Worm (Caenorhabditis elegans) whole organism, L2 larva: ENCODE measurements around the gene sftb-6.

Source experiments
- C34F6.9 ChIP-seq: fragments of 150-350 bp; optimal IDR thresholded peaks from 2 replicates; lab custom pipeline; 2014; ENCODE audit warnings: missing biosample characterization, missing genetic modification characterization
- F13H6.1 ChIP-seq: sonication (generic microtip); optimal IDR thresholded peaks from 2 replicates; lab custom pipeline; 2016; ENCODE audit warnings: missing genetic modification characterization, missing compliant biosample characterization
- R02D3.7 ChIP-seq: fragments of 150-350 bp; optimal IDR thresholded peaks from 2 replicates; lab custom pipeline; 2014; ENCODE audit warnings: missing biosample characterization, missing genetic modification characterization
- Y55F3AM.14 ChIP-seq: fragments of 200-800 bp; sonication (Bioruptor generic); optimal IDR thresholded peaks from 2 replicates; lab custom pipeline; 2018; ENCODE audit warnings: mild to moderate bottlenecking, missing genetic modification characterization, missing compliant biosample characterization
- ZK546.5 ChIP-seq: sonication (generic microtip); optimal IDR thresholded peaks from 2 replicates; lab custom pipeline; 2017; ENCODE audit warnings: missing biosample characterization, missing genetic modification characterization
- alr-1 ChIP-seq: fragments of 150-350 bp; optimal IDR thresholded peaks from 2 replicates; lab custom pipeline; 2014; ENCODE audit warnings: missing biosample characterization, missing genetic modification characterization
- aly-2 ChIP-seq: fragments of 150-350 bp; optimal IDR thresholded peaks from 2 replicates; lab custom pipeline; 2014; ENCODE audit warnings: missing biosample characterization, missing genetic modification characterization
- ama-1 ChIP-seq: fragments of 150-350 bp; optimal IDR thresholded peaks from 2 replicates; lab custom pipeline; 2018; ENCODE audit warnings: inconsistent platforms
- blmp-1 ChIP-seq: sonication (generic microtip); optimal IDR thresholded peaks from 2 replicates; lab custom pipeline; 2017; ENCODE audit warnings: missing genetic modification characterization, mild to moderate bottlenecking, missing compliant biosample characterization, antibody characterized with exemption, moderate library complexity; ENCODE audit not compliant: insufficient read depth
- ceh-16 ChIP-seq: fragments of 150-350 bp; optimal IDR thresholded peaks from 2 replicates; lab custom pipeline; 2014; ENCODE audit warnings: missing biosample characterization, missing genetic modification characterization
- crh-2 ChIP-seq: sonication (generic microtip); optimal IDR thresholded peaks from 2 replicates; lab custom pipeline; 2017; ENCODE audit warnings: missing biosample characterization, missing genetic modification characterization
- dmd-4 ChIP-seq: sonication (generic microtip); optimal IDR thresholded peaks from 2 replicates; lab custom pipeline; 2017; ENCODE audit warnings: missing biosample characterization, missing genetic modification characterization
- egl-27 ChIP-seq: sonication (generic microtip); optimal IDR thresholded peaks from 3 replicates; lab custom pipeline; 2017; ENCODE audit warnings: missing biosample characterization, missing genetic modification reagents, missing genetic modification characterization
- elt-1 ChIP-seq: fragments of 150-350 bp; optimal IDR thresholded peaks from 2 replicates; lab custom pipeline; 2014; ENCODE audit warnings: missing biosample characterization, missing genetic modification characterization
- fos-1 ChIP-seq: fragments of 150-350 bp; optimal IDR thresholded peaks from 2 replicates; lab custom pipeline; 2014; ENCODE audit warnings: missing biosample characterization, missing genetic modification characterization
- lin-11 ChIP-seq: fragments of 150-350 bp; sonication (generic microtip); optimal IDR thresholded peaks from 2 replicates; lab custom pipeline; 2014; ENCODE audit warnings: missing biosample characterization, missing genetic modification characterization, inconsistent platforms, mixed read lengths
- lin-13 ChIP-seq: fragments of 150-350 bp; optimal IDR thresholded peaks from 2 replicates; lab custom pipeline; 2014; ENCODE audit warnings: missing biosample characterization, missing genetic modification reagents, missing genetic modification characterization
- lin-39 ChIP-seq: fragments of 150-350 bp; optimal IDR thresholded peaks from 2 replicates; lab custom pipeline; 2014; ENCODE audit warnings: missing biosample characterization, missing genetic modification reagents, missing genetic modification characterization
- mab-5 ChIP-seq: fragments of 150-350 bp; optimal IDR thresholded peaks from 2 replicates; lab custom pipeline; 2014; ENCODE audit warnings: missing biosample characterization, missing genetic modification characterization
- mbf-1 ChIP-seq: sonication (generic microtip); optimal IDR thresholded peaks from 2 replicates; lab custom pipeline; 2017; ENCODE audit warnings: missing biosample characterization, missing genetic modification characterization
- mdl-1 ChIP-seq, 2 experiments: fragments of 150-350 bp in 1 of 2; sonication (generic microtip) in 1 of 2; optimal IDR thresholded peaks; 2 replicates each; lab custom pipeline; 2017; ENCODE audit warnings: missing biosample characterization in 2 of 2, missing genetic modification characterization in 2 of 2
- nhr-10 ChIP-seq: sonication (generic microtip); optimal IDR thresholded peaks from 2 replicates; lab custom pipeline; 2017; ENCODE audit warnings: missing biosample characterization, missing genetic modification characterization
- nhr-12 ChIP-seq: fragments of 150-350 bp; optimal IDR thresholded peaks from 2 replicates; lab custom pipeline; 2014; ENCODE audit warnings: missing biosample characterization, missing genetic modification characterization
- nhr-129 ChIP-seq: fragments of 150-350 bp; optimal IDR thresholded peaks from 2 replicates; lab custom pipeline; 2014; ENCODE audit warnings: missing biosample characterization, missing genetic modification characterization
- nhr-21 ChIP-seq: fragments of 150-350 bp; optimal IDR thresholded peaks from 2 replicates; lab custom pipeline; 2014; ENCODE audit warnings: missing biosample characterization, missing genetic modification characterization
- nhr-23 ChIP-seq: fragments of 150-350 bp; optimal IDR thresholded peaks from 2 replicates; lab custom pipeline; 2014; ENCODE audit warnings: missing biosample characterization, missing genetic modification reagents, missing genetic modification characterization
- nhr-237 ChIP-seq: fragments of 150-350 bp; optimal IDR thresholded peaks from 2 replicates; lab custom pipeline; 2014; ENCODE audit warnings: missing biosample characterization, missing genetic modification characterization
- nhr-25 ChIP-seq: fragments of 150-350 bp; sonication (generic microtip); optimal IDR thresholded peaks from 3 replicates; lab custom pipeline; 2014; ENCODE audit warnings: missing biosample characterization, missing genetic modification characterization
- nhr-77 ChIP-seq: fragments of 150-350 bp; optimal IDR thresholded peaks from 2 replicates; lab custom pipeline; 2014; ENCODE audit warnings: missing biosample characterization, missing genetic modification characterization
- peb-1 ChIP-seq: fragments of 150-350 bp; optimal IDR thresholded peaks from 2 replicates; lab custom pipeline; 2014; ENCODE audit warnings: missing biosample characterization, missing genetic modification characterization
- sem-4 ChIP-seq: fragments of 150-350 bp; optimal IDR thresholded peaks from 2 replicates; lab custom pipeline; 2014; ENCODE audit warnings: missing biosample characterization, missing genetic modification reagents, missing genetic modification characterization
- skn-1 ChIP-seq: sonication (generic microtip); optimal IDR thresholded peaks from 2 replicates; lab custom pipeline; 2017; ENCODE audit warnings: missing biosample characterization, missing genetic modification characterization
- sma-3 ChIP-seq: sonication (generic microtip); optimal IDR thresholded peaks from 2 replicates; lab custom pipeline; 2016; ENCODE audit warnings: missing genetic modification reagents, missing genetic modification characterization, missing compliant biosample characterization
- sma-9 ChIP-seq, 2 experiments: fragments of 150-350 bp in 1 of 2; sonication (generic microtip) in 1 of 2; optimal IDR thresholded peaks; 2 replicates each; lab custom pipeline; 2014 to 2016; ENCODE audit warnings: missing genetic modification characterization in 2 of 2, mild to moderate bottlenecking in 1 of 2, missing biosample characterization in 1 of 2, missing compliant biosample characterization in 1 of 2, missing genetic modification reagents in 1 of 2, moderate library complexity in 1 of 2
- snpc-4 ChIP-seq: fragments of 150-350 bp; optimal IDR thresholded peaks from 2 replicates; lab custom pipeline; 2014; ENCODE audit warnings: missing biosample characterization, missing genetic modification characterization
- unc-39 ChIP-seq: fragments of 150-350 bp; optimal IDR thresholded peaks from 2 replicates; lab custom pipeline; 2014; ENCODE audit warnings: missing biosample characterization, missing genetic modification characterization
- unc-55 ChIP-seq: fragments of 150-350 bp; sonication (generic microtip); optimal IDR thresholded peaks from 3 replicates; lab custom pipeline; 2014; ENCODE audit warnings: missing biosample characterization, missing genetic modification reagents, missing genetic modification characterization
- unc-62 ChIP-seq: fragments of 150-350 bp; optimal IDR thresholded peaks from 2 replicates; lab custom pipeline; 2014; ENCODE audit warnings: missing biosample characterization, missing genetic modification reagents, missing genetic modification characterization
- zag-1 ChIP-seq: fragments of 150-350 bp; optimal IDR thresholded peaks from 2 replicates; lab custom pipeline; 2014; ENCODE audit warnings: missing biosample characterization, missing genetic modification characterization
- ztf-11 ChIP-seq: sonication (generic microtip); optimal IDR thresholded peaks from 2 replicates; lab custom pipeline; 2017; ENCODE audit warnings: missing biosample characterization, missing genetic modification characterization
- ztf-4 ChIP-seq: fragments of 150-350 bp; optimal IDR thresholded peaks from 2 replicates; lab custom pipeline; 2014; ENCODE audit warnings: missing biosample characterization, missing genetic modification characterization

sftb-6 gene

ce11 chrII:60049-60448, 38.2 kb upstream of the sftb-6 start:
- no peak for TF ChIP-seq ceh-16 (tag; lab: Kevin White, UChicago)
- no peak for TF ChIP-seq ztf-4 (tag; lab: Kevin White, UChicago)
- no peak for TF ChIP-seq ZK546.5 (tag; lab: Kevin White, UChicago)
- TF ChIP-seq crh-2 (tag; lab: Kevin White, UChicago): no peak
- no peak for TF ChIP-seq unc-39 (tag; lab: Kevin White, UChicago)
- no peak for TF ChIP-seq F13H6.1 (tag; lab: Kevin White, UChicago)
- TF ChIP-seq nhr-77 (tag; lab: Kevin White, UChicago): no peak
- TF ChIP-seq nhr-23 (tag; lab: Kevin White, UChicago): no peak
- TF ChIP-seq alr-1 (tag; lab: Kevin White, UChicago): no peak
- no peak for TF ChIP-seq lin-13 (GFP tag; lab: Kevin White, UChicago)
- TF ChIP-seq mdl-1 (tag; optimal IDR thresholded peaks at IDR 0.05; lab: Kevin White, UChicago): no peak
- TF ChIP-seq aly-2 (tag; lab: Kevin White, UChicago): no peak
- TF ChIP-seq egl-27 (tag; lab: Kevin White, UChicago): no peak
- TF ChIP-seq skn-1: no peak
- TF ChIP-seq ztf-11 (tag; lab: Kevin White, UChicago): no peak
- TF ChIP-seq fos-1 (tag; lab: Kevin White, UChicago): peak; percentile 46
- TF ChIP-seq snpc-4 (tag; lab: Kevin White, UChicago): no peak
- TF ChIP-seq sma-9 (GFP tag; optimal IDR thresholded peaks at IDR 0.05; lab: Kevin White, UChicago): no peak
- no peak for TF ChIP-seq sma-9 (tag; optimal IDR thresholded peaks at IDR 0.05; lab: Kevin White, UChicago)
- TF ChIP-seq nhr-21 (tag; lab: Kevin White, UChicago): peak; percentile 29
- no peak for TF ChIP-seq mbf-1 (tag; lab: Kevin White, UChicago)
- TF ChIP-seq lin-39 (tag; lab: Kevin White, UChicago): no peak
- no peak for TF ChIP-seq ama-1 (lab: Kevin White, UChicago)
- peak; percentile 61 for TF ChIP-seq nhr-25 (tag; lab: Kevin White, UChicago)
- TF ChIP-seq R02D3.7 (tag; lab: Kevin White, UChicago): no peak
- TF ChIP-seq nhr-129 (tag; lab: Kevin White, UChicago): peak; percentile 11
- no peak for TF ChIP-seq blmp-1 (tag; lab: Kevin White, UChicago)

ce11 chrII:61013-61412, 37.2 kb upstream of the sftb-6 start, which contains the start of gene C23H3.2:
Gene C23H3.2 (plus strand): TSS chrII:61313.
- TF ChIP-seq sma-3 (GFP tag; lab: Kevin White, UChicago): no peak
- TF ChIP-seq nhr-25 (tag; lab: Kevin White, UChicago): no peak
- TF ChIP-seq nhr-23 (tag; lab: Kevin White, UChicago): no peak
- TF ChIP-seq nhr-237: no peak
- TF ChIP-seq elt-1 (tag; lab: Kevin White, UChicago): no peak
- no peak for TF ChIP-seq nhr-12 (tag; lab: Kevin White, UChicago)
- TF ChIP-seq snpc-4 (tag; lab: Kevin White, UChicago): no peak
- TF ChIP-seq ZK546.5 (tag; lab: Kevin White, UChicago): no peak
- TF ChIP-seq ztf-4 (tag; lab: Kevin White, UChicago): no peak
- no peak for TF ChIP-seq mbf-1 (tag; lab: Kevin White, UChicago)
- no peak for TF ChIP-seq fos-1 (tag; lab: Kevin White, UChicago)
- no peak for TF ChIP-seq nhr-21 (tag; lab: Kevin White, UChicago)
- no peak for TF ChIP-seq nhr-10
- TF ChIP-seq, all 48 proteins: peak for 0

- TF ChIP-seq lin-11 (tag; lab: Kevin White, UChicago): no peak
- TF ChIP-seq nhr-10: no peak
- TF ChIP-seq sem-4 (tag; lab: Kevin White, UChicago): no peak
- TF ChIP-seq mbf-1 (tag; lab: Kevin White, UChicago): no peak
- TF ChIP-seq R02D3.7 (tag; lab: Kevin White, UChicago): no peak
- peak; percentile 76 for TF ChIP-seq fos-1 (tag; lab: Kevin White, UChicago)
Observed at ce11 chrII:65484-65883, 32.7 kb upstream of the sftb-6 start.

- TF ChIP-seq nhr-77 (tag; lab: Kevin White, UChicago) (no peak), sma-9 (GFP tag; optimal IDR thresholded peaks at IDR 0.05; lab: Kevin White, UChicago) (no peak), sma-9 (tag; optimal IDR thresholded peaks at IDR 0.05; lab: Kevin White, UChicago) (no peak), crh-2 (tag; lab: Kevin White, UChicago) (no peak), alr-1 (tag; lab: Kevin White, UChicago) (no peak), nhr-23 (tag; lab: Kevin White, UChicago) (no peak), nhr-21 (tag; lab: Kevin White, UChicago) (peak; percentile 67), sma-3 (GFP tag; lab: Kevin White, UChicago) (peak; percentile 71), ztf-11 (tag; lab: Kevin White, UChicago) (no peak), nhr-25 (tag; lab: Kevin White, UChicago) (peak; percentile 73), nhr-129 (tag; lab: Kevin White, UChicago) (no peak), ztf-4 (tag; lab: Kevin White, UChicago) (no peak), unc-55 (GFP tag; lab: Kevin White, UChicago) (no peak), ceh-16 (tag; lab: Kevin White, UChicago) (no peak), C34F6.9 (tag; lab: Kevin White, UChicago) (peak; percentile 29), blmp-1 (tag; lab: Kevin White, UChicago) (peak; percentile 63), lin-13 (GFP tag; lab: Kevin White, UChicago) (no peak), mab-5 (tag; lab: Kevin White, UChicago) (no peak), peb-1 (tag; lab: Kevin White, UChicago) (peak; percentile 95), zag-1 (no peak), elt-1 (tag; lab: Kevin White, UChicago) (no peak), unc-62 (GFP tag; lab: Kevin White, UChicago) (no peak), mdl-1 (tag; optimal IDR thresholded peaks at IDR 0.05; lab: Kevin White, UChicago) (peak in 1 of 2 experiments; percentile 29), Y55F3AM.14 (GFP tag; lab: Kevin White, UChicago) (peak; percentile 23), snpc-4 (tag; lab: Kevin White, UChicago) (no peak), lin-39 (tag; lab: Kevin White, UChicago) (no peak), lin-11 (tag; lab: Kevin White, UChicago) (no peak), fos-1 (tag; lab: Kevin White, UChicago) (peak; percentile 78), unc-39 (tag; lab: Kevin White, UChicago) (no peak), mbf-1 (tag; lab: Kevin White, UChicago) (no peak), nhr-12 (tag; lab: Kevin White, UChicago) (no peak), R02D3.7 (tag; lab: Kevin White, UChicago) (no peak), dmd-4 (no peak)
Observed at ce11 chrII:66322-66721, 31.9 kb upstream of the sftb-6 start.
